Worm (Caenorhabditis elegans) whole organism, L3 larva: ENCODE data around the gene K09E2.3.

ENCODE experiments used
- R02D3.7 ChIP-seq: fragments of 150-350 bp; optimal IDR thresholded peaks from 2 replicates; lab custom pipeline; 2014; ENCODE audit warnings: missing biosample characterization, missing genetic modification characterization
- ZK546.5 ChIP-seq: sonication (generic microtip); optimal IDR thresholded peaks from 2 replicates; lab custom pipeline; 2017; ENCODE audit warnings: missing biosample characterization, missing genetic modification characterization
- aly-2 ChIP-seq: fragments of 150-350 bp; optimal IDR thresholded peaks from 2 replicates; lab custom pipeline; 2014; ENCODE audit warnings: missing biosample characterization, missing genetic modification characterization
- ceh-16 ChIP-seq: sonication (generic microtip); optimal IDR thresholded peaks from 2 replicates; lab custom pipeline; 2017; ENCODE audit warnings: missing biosample characterization, missing genetic modification characterization
- ceh-82 ChIP-seq: fragments of 150-350 bp; optimal IDR thresholded peaks from 2 replicates; lab custom pipeline; 2014; ENCODE audit warnings: missing biosample characterization, missing genetic modification characterization
- egl-5 ChIP-seq: fragments of 150-350 bp; optimal IDR thresholded peaks from 2 replicates; lab custom pipeline; 2017; ENCODE audit warnings: missing biosample characterization, missing genetic modification reagents, missing genetic modification characterization, inconsistent platforms
- elt-1 ChIP-seq: fragments of 150-350 bp; optimal IDR thresholded peaks from 2 replicates; lab custom pipeline; 2014; ENCODE audit warnings: missing biosample characterization, missing genetic modification characterization
- elt-2 ChIP-seq: sonication (generic microtip); optimal IDR thresholded peaks from 2 replicates; lab custom pipeline; 2016; ENCODE audit warnings: missing genetic modification reagents, mild to moderate bottlenecking, missing genetic modification characterization, missing compliant biosample characterization
- elt-3 ChIP-seq, 3 experiments: fragments of 150-350 bp in 1 of 3; sonication (generic microtip) in 2 of 3; optimal IDR thresholded peaks; 2 replicates in 2 of 3; 4 replicates in 1 of 3; lab custom pipeline; 2014 to 2017; ENCODE audit warnings: missing biosample characterization in 3 of 3, missing genetic modification characterization in 3 of 3
- eor-1 ChIP-seq, 2 experiments: fragments of 150-350 bp; optimal IDR thresholded peaks; 2 replicates each; lab custom pipeline; 2014 to 2018; ENCODE audit warnings: missing biosample characterization in 2 of 2, missing genetic modification characterization in 2 of 2
- fkh-10 ChIP-seq: sonication (generic microtip); optimal IDR thresholded peaks from 2 replicates; lab custom pipeline; 2017; ENCODE audit warnings: missing biosample characterization, missing genetic modification reagents, missing genetic modification characterization
- fos-1 ChIP-seq: fragments of 150-350 bp; optimal IDR thresholded peaks from 2 replicates; lab custom pipeline; 2014; ENCODE audit warnings: missing biosample characterization, missing genetic modification characterization
- hmg-11 ChIP-seq: sonication (generic microtip); optimal IDR thresholded peaks from 2 replicates; lab custom pipeline; 2016; ENCODE audit warnings: missing genetic modification characterization, missing compliant biosample characterization
- jun-1 ChIP-seq: fragments of 150-350 bp; optimal IDR thresholded peaks from 2 replicates; lab custom pipeline; 2014; ENCODE audit warnings: missing biosample characterization, missing genetic modification reagents, missing genetic modification characterization
- lin-15B ChIP-seq: fragments of 150-350 bp; optimal IDR thresholded peaks from 2 replicates; lab custom pipeline; 2014; ENCODE audit warnings: missing biosample characterization, missing genetic modification characterization
- lsy-12 ChIP-seq: sonication (generic microtip); optimal IDR thresholded peaks from 2 replicates; lab custom pipeline; 2016; ENCODE audit warnings: mild to moderate bottlenecking, missing genetic modification characterization, missing compliant biosample characterization
- mdl-1 ChIP-seq: fragments of 150-350 bp; optimal IDR thresholded peaks from 2 replicates; lab custom pipeline; 2014; ENCODE audit warnings: missing biosample characterization, missing genetic modification characterization
- mml-1 ChIP-seq: fragments of 150-350 bp; sonication (generic microtip); optimal IDR thresholded peaks from 3 replicates; lab custom pipeline; 2014; ENCODE audit warnings: missing biosample characterization, missing genetic modification characterization
- nfya-1 ChIP-seq: sonication (generic microtip); optimal IDR thresholded peaks from 2 replicates; lab custom pipeline; 2017; ENCODE audit warnings: missing genetic modification characterization, mild to moderate bottlenecking, missing compliant biosample characterization, antibody characterized with exemption, moderate library complexity; ENCODE audit not compliant: insufficient read depth
- nhr-11 ChIP-seq: fragments of 150-350 bp; optimal IDR thresholded peaks from 2 replicates; lab custom pipeline; 2014; ENCODE audit warnings: missing biosample characterization, missing genetic modification characterization
- nhr-23 ChIP-seq: fragments of 150-350 bp; optimal IDR thresholded peaks from 2 replicates; lab custom pipeline; 2014; ENCODE audit warnings: missing biosample characterization, missing genetic modification reagents, missing genetic modification characterization
- nhr-237 ChIP-seq: fragments of 150-350 bp; optimal IDR thresholded peaks from 2 replicates; lab custom pipeline; 2014; ENCODE audit warnings: missing biosample characterization, missing genetic modification characterization
- nhr-25 ChIP-seq: sonication (generic microtip); optimal IDR thresholded peaks from 2 replicates; lab custom pipeline; 2017; ENCODE audit warnings: missing biosample characterization, missing genetic modification characterization
- nhr-43 ChIP-seq: sonication (generic microtip); optimal IDR thresholded peaks from 2 replicates; lab custom pipeline; 2016; ENCODE audit warnings: mild to moderate bottlenecking, missing genetic modification characterization, missing compliant biosample characterization; ENCODE audit not compliant: poor library complexity, severe bottlenecking
- nhr-67 ChIP-seq: fragments of 150-350 bp; optimal IDR thresholded peaks from 2 replicates; lab custom pipeline; 2014; ENCODE audit warnings: missing biosample characterization, missing genetic modification characterization
- nhr-76 ChIP-seq: fragments of 150-350 bp; sonication (generic microtip); optimal IDR thresholded peaks from 5 replicates; lab custom pipeline; 2014; ENCODE audit warnings: missing biosample characterization, missing genetic modification characterization
- nhr-77 ChIP-seq: fragments of 150-350 bp; optimal IDR thresholded peaks from 2 replicates; lab custom pipeline; 2014; ENCODE audit warnings: missing biosample characterization, missing genetic modification characterization
- pha-4 ChIP-seq: fragments of 150-350 bp; optimal IDR thresholded peaks from 2 replicates; lab custom pipeline; 2014; ENCODE audit warnings: missing biosample characterization, missing genetic modification reagents, missing genetic modification characterization
- pqm-1 ChIP-seq: fragments of 150-350 bp; optimal IDR thresholded peaks from 2 replicates; lab custom pipeline; 2017; ENCODE audit warnings: missing biosample characterization, missing genetic modification characterization, inconsistent platforms
- tbx-2 ChIP-seq: sonication (generic microtip); optimal IDR thresholded peaks from 2 replicates; lab custom pipeline; 2016; ENCODE audit warnings: mild to moderate bottlenecking, missing genetic modification characterization, missing compliant biosample characterization
- unc-62 ChIP-seq: fragments of 150-350 bp; sonication (generic microtip); optimal IDR thresholded peaks from 4 replicates; lab custom pipeline; 2014; ENCODE audit warnings: missing biosample characterization, missing genetic modification reagents, missing genetic modification characterization
- zag-1 ChIP-seq: fragments of 150-350 bp; optimal IDR thresholded peaks from 2 replicates; lab custom pipeline; 2014; ENCODE audit warnings: missing biosample characterization, missing genetic modification characterization
- ztf-11 ChIP-seq: fragments of 150-350 bp; optimal IDR thresholded peaks from 2 replicates; lab custom pipeline; 2014; ENCODE audit warnings: missing biosample characterization, missing genetic modification characterization
- ztf-4 ChIP-seq: fragments of 150-350 bp; optimal IDR thresholded peaks from 2 replicates; lab custom pipeline; 2014; ENCODE audit warnings: missing biosample characterization, missing genetic modification characterization

K09E2.3 gene

ce11 chrX:8638679-8639184 lies 34.2 kb upstream of the K09E2.3 start:
- TF ChIP-seq nhr-237 (tag; lab: Kevin White, UChicago) (no peak), lsy-12 (tag; lab: Kevin White, UChicago) (peak; percentile 10), ZK546.5 (tag; lab: Kevin White, UChicago) (no peak), nhr-25 (tag; lab: Kevin White, UChicago) (peak; percentile 12), nhr-43 (tag; lab: Kevin White, UChicago) (peak; percentile 45)

- TF ChIP-seq egl-5 (no peak), ceh-16 (tag; lab: Kevin White, UChicago) (no peak), ceh-82 (tag; lab: Kevin White, UChicago) (no peak), nhr-23 (no peak), pqm-1 (tag; lab: Kevin White, UChicago) (no peak), elt-1 (tag; lab: Kevin White, UChicago) (no peak), nfya-1 (tag; lab: Kevin White, UChicago) (no peak), ztf-11 (no peak), lsy-12 (tag; lab: Kevin White, UChicago) (no peak), ZK546.5 (tag; lab: Kevin White, UChicago) (no peak), fos-1 (no peak), jun-1 (tag; lab: Kevin White, UChicago) (no peak), nhr-43 (tag; lab: Kevin White, UChicago) (peak; percentile 49), ztf-4 (tag; lab: Kevin White, UChicago) (no peak), elt-2 (peak; percentile 16), mml-1 (tag; lab: Kevin White, UChicago) (no peak), zag-1 (no peak)
Measured at ce11 chrX:8640654-8641053, 32.2 kb upstream of the K09E2.3 start.

- TF ChIP-seq nfya-1 (tag; lab: Kevin White, UChicago) (no peak), ztf-11 (no peak)
Measured at ce11 chrX:8643817-8644216, 29.1 kb upstream of the K09E2.3 start, which contains the start of gene stg-2. Gene stg-2 (minus strand): TSS chrX:8643917.

ce11 chrX:8646287-8646686 lies 26.6 kb upstream of the K09E2.3 start:
- TF ChIP-seq nfya-1 (tag; lab: Kevin White, UChicago) (peak; percentile 30), aly-2 (tag; lab: Kevin White, UChicago) (no peak), ceh-16 (tag; lab: Kevin White, UChicago) (no peak), mdl-1 (tag; lab: Kevin White, UChicago) (no peak), nhr-237 (tag; lab: Kevin White, UChicago) (no peak), lsy-12 (tag; lab: Kevin White, UChicago) (no peak), hmg-11 (tag; lab: Kevin White, UChicago) (peak; percentile 70), pha-4 (tag; lab: Kevin White, UChicago) (peak; percentile 37), nhr-11 (tag; lab: Kevin White, UChicago) (no peak), jun-1 (tag; lab: Kevin White, UChicago) (peak; percentile 1), fkh-10 (GFP tag; lab: Kevin White, UChicago) (no peak), fos-1 (no peak), tbx-2 (tag; lab: Kevin White, UChicago) (peak; percentile 4), egl-5 (no peak), zag-1 (no peak), R02D3.7 (tag; lab: Kevin White, UChicago) (no peak), unc-62 (no peak), ztf-11 (no peak), nhr-43 (tag; lab: Kevin White, UChicago) (peak; percentile 51), nhr-77 (tag; lab: Kevin White, UChicago) (no peak), nhr-67 (tag; lab: Kevin White, UChicago) (no peak), lin-15B (tag; lab: Kevin White, UChicago) (no peak), ceh-82 (tag; lab: Kevin White, UChicago) (no peak), elt-2 (peak; percentile 32)

ce11 chrX:8646997-8647396 lies 25.9 kb upstream of the K09E2.3 start, which contains the start of gene F12D9.2:
Gene F12D9.2 (minus strand): TSS chrX:8647097.
- TF ChIP-seq zag-1, result no peak
- TF ChIP-seq nhr-77 (tag; lab: Kevin White, UChicago), result no peak
- TF ChIP-seq elt-2, result no peak
- no peak for TF ChIP-seq elt-3 (tag; optimal IDR thresholded peaks at IDR 0.05; lab: Kevin White, UChicago)
- TF ChIP-seq mml-1 (tag; lab: Kevin White, UChicago), result no peak
- TF ChIP-seq nhr-76, result no peak
- TF ChIP-seq aly-2 (tag; lab: Kevin White, UChicago), result no peak
- no peak for TF ChIP-seq nhr-11 (tag; lab: Kevin White, UChicago)
- no peak for TF ChIP-seq ceh-82 (tag; lab: Kevin White, UChicago)
- no peak for TF ChIP-seq pqm-1 (tag; lab: Kevin White, UChicago)
- TF ChIP-seq ceh-16 (tag; lab: Kevin White, UChicago), result no peak
- no peak for TF ChIP-seq eor-1 (tag; optimal IDR thresholded peaks at IDR 0.05; lab: Kevin White, UChicago)
- TF ChIP-seq nfya-1 (tag; lab: Kevin White, UChicago), result no peak
- TF ChIP-seq hmg-11 (tag; lab: Kevin White, UChicago), result no peak
- TF ChIP-seq lin-15B (tag; lab: Kevin White, UChicago), result no peak
